Worm (Caenorhabditis elegans): ENCODE data around the gene exp-1.

The exp-1 gene

DNA sequence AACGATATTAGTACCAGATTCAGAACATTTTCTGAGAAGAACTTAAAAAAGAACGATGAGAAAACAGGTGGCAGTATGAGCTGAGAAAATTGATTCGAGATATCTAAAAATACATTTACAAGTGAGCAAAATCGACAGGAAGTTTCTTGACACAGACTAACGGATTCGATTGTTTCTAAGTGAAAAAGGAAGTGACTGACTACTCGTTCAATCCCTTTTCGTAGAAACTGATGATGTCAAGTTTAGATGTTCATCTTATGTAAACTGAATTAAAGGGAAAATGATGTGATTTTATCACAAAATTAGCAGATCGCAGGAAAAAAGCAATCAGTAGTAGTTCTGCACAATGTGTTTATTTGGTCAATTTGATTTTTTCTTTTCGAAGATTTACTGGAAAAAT lies 4.3 kb upstream of the exp-1 start:
- TF ChIP-seq pes-1 (GFP tag; IDR thresholded peaks at IDR 0.05) (no peak), aly-1 (tag; optimal IDR thresholded peaks at IDR 0.05) (no peak), scrt-1 (GFP tag; IDR thresholded peaks at IDR 0.05) (no peak), tbx-37 (GFP tag; conservative IDR thresholded peaks at IDR 0.05) (no peak), F13C5.2 (tag; optimal IDR thresholded peaks at IDR 0.05) (no peak), ama-1 (optimal IDR thresholded peaks at IDR 0.05) (no peak), tbx-11 (GFP tag; IDR thresholded peaks at IDR 0.05) (no peak), ceh-13 (GFP tag; optimal IDR thresholded peaks at IDR 0.05) (no peak), hmbx-1 (tag; optimal IDR thresholded peaks at IDR 0.05) (no peak)

ce11 chrII:6158111-6158510 lies 2.8 kb downstream of the exp-1 start:
- TF ChIP-seq B0310.2 (tag; optimal IDR thresholded peaks at IDR 0.05) (no peak), ama-1 (optimal IDR thresholded peaks at IDR 0.05) (no peak), sea-1 (GFP tag; conservative IDR thresholded peaks at IDR 0.05) (no peak), ets-7 (tag; optimal IDR thresholded peaks at IDR 0.05) (no peak), ceh-13 (GFP tag; optimal IDR thresholded peaks at IDR 0.05) (no peak), F13C5.2 (tag; optimal IDR thresholded peaks at IDR 0.05) (no peak), tbx-37 (GFP tag; conservative IDR thresholded peaks at IDR 0.05) (no peak), aly-1 (tag; optimal IDR thresholded peaks at IDR 0.05) (no peak), tbx-11 (GFP tag; IDR thresholded peaks at IDR 0.05) (no peak), ceh-36 (tag; optimal IDR thresholded peaks at IDR 0.05) (no peak), flt-1 (GFP tag; IDR thresholded peaks at IDR 0.05) (no peak), tra-4 (tag; optimal IDR thresholded peaks at IDR 0.05) (no peak)

- TF ChIP-seq pes-1 (GFP tag; IDR thresholded peaks at IDR 0.05): no peak
- no peak for TF ChIP-seq scrt-1 (GFP tag; IDR thresholded peaks at IDR 0.05)
- no peak for TF ChIP-seq F13C5.2 (tag; optimal IDR thresholded peaks at IDR 0.05)
- no peak for TF ChIP-seq sea-1 (GFP tag; conservative IDR thresholded peaks at IDR 0.05)
- TF ChIP-seq aly-1 (tag; optimal IDR thresholded peaks at IDR 0.05): no peak
- TF ChIP-seq B0310.2 (tag; optimal IDR thresholded peaks at IDR 0.05): no peak
- TF ChIP-seq ama-1 (optimal IDR thresholded peaks at IDR 0.05): no peak
- TF ChIP-seq hmbx-1 (tag; optimal IDR thresholded peaks at IDR 0.05): no peak
- no peak for TF ChIP-seq ets-7 (tag; optimal IDR thresholded peaks at IDR 0.05)
- TF ChIP-seq ceh-13 (GFP tag; optimal IDR thresholded peaks at IDR 0.05): no peak
- no peak for TF ChIP-seq hnd-1 (tag; optimal IDR thresholded peaks at IDR 0.05)
- TF ChIP-seq tra-4 (tag; optimal IDR thresholded peaks at IDR 0.05): no peak
- no peak for TF ChIP-seq ceh-36 (tag; optimal IDR thresholded peaks at IDR 0.05)
- TF ChIP-seq hmg-4 (GFP tag; optimal IDR thresholded peaks at IDR 0.05): no peak
- no peak for TF ChIP-seq tbx-11 (GFP tag; IDR thresholded peaks at IDR 0.05)
- TF ChIP-seq tbx-37 (GFP tag; conservative IDR thresholded peaks at IDR 0.05): no peak
- no peak for TF ChIP-seq flt-1 (GFP tag; IDR thresholded peaks at IDR 0.05)
These were observed 11.5 kb downstream of the exp-1 start for ce11 chrII:6149434-6149833.

ce11 chrII:6148369-6148768 lies 12.5 kb downstream of the exp-1 start:
- no peak for TF ChIP-seq tbx-11 (GFP tag; IDR thresholded peaks at IDR 0.05)
- no peak for TF ChIP-seq scrt-1 (GFP tag; IDR thresholded peaks at IDR 0.05)
- no peak for TF ChIP-seq B0310.2 (tag; optimal IDR thresholded peaks at IDR 0.05)
- TF ChIP-seq pes-1 (GFP tag; IDR thresholded peaks at IDR 0.05): no peak
- no peak for TF ChIP-seq flt-1 (GFP tag; IDR thresholded peaks at IDR 0.05)
- no peak for TF ChIP-seq ama-1 (optimal IDR thresholded peaks at IDR 0.05)
- no peak for TF ChIP-seq ceh-13 (GFP tag; optimal IDR thresholded peaks at IDR 0.05)
- TF ChIP-seq F13C5.2 (tag; optimal IDR thresholded peaks at IDR 0.05): no peak
- no peak for TF ChIP-seq hmbx-1 (tag; optimal IDR thresholded peaks at IDR 0.05)
- TF ChIP-seq tbx-37 (GFP tag; conservative IDR thresholded peaks at IDR 0.05): no peak
- TF ChIP-seq aly-1 (tag; optimal IDR thresholded peaks at IDR 0.05): no peak
- no peak for TF ChIP-seq hmg-4 (GFP tag; optimal IDR thresholded peaks at IDR 0.05)

ce11 chrII:6147131-6147530 lies 13.8 kb downstream of the exp-1 start:
- TF ChIP-seq pes-1 (GFP tag; IDR thresholded peaks at IDR 0.05): no peak
- no peak for TF ChIP-seq ets-7 (tag; optimal IDR thresholded peaks at IDR 0.05)
- TF ChIP-seq ceh-36 (tag; optimal IDR thresholded peaks at IDR 0.05): no peak
- no peak for TF ChIP-seq scrt-1 (GFP tag; IDR thresholded peaks at IDR 0.05)
- no peak for TF ChIP-seq tbx-11 (GFP tag; IDR thresholded peaks at IDR 0.05)
- TF ChIP-seq B0310.2 (tag; optimal IDR thresholded peaks at IDR 0.05): no peak
- TF ChIP-seq ceh-13 (GFP tag; optimal IDR thresholded peaks at IDR 0.05): no peak
- TF ChIP-seq flt-1 (GFP tag; IDR thresholded peaks at IDR 0.05): no peak
- no peak for TF ChIP-seq hmbx-1 (tag; optimal IDR thresholded peaks at IDR 0.05)
- no peak for TF ChIP-seq tbx-37 (GFP tag; conservative IDR thresholded peaks at IDR 0.05)
- no peak for TF ChIP-seq aly-1 (tag; optimal IDR thresholded peaks at IDR 0.05)
- TF ChIP-seq sea-1 (GFP tag; conservative IDR thresholded peaks at IDR 0.05): no peak
- TF ChIP-seq hmg-4 (GFP tag; optimal IDR thresholded peaks at IDR 0.05): no peak
- no peak for TF ChIP-seq tra-4 (tag; optimal IDR thresholded peaks at IDR 0.05)
- no peak for TF ChIP-seq F13C5.2 (tag; optimal IDR thresholded peaks at IDR 0.05)
- TF ChIP-seq hnd-1 (tag; optimal IDR thresholded peaks at IDR 0.05): no peak
- TF ChIP-seq ama-1 (optimal IDR thresholded peaks at IDR 0.05): no peak

DNA sequence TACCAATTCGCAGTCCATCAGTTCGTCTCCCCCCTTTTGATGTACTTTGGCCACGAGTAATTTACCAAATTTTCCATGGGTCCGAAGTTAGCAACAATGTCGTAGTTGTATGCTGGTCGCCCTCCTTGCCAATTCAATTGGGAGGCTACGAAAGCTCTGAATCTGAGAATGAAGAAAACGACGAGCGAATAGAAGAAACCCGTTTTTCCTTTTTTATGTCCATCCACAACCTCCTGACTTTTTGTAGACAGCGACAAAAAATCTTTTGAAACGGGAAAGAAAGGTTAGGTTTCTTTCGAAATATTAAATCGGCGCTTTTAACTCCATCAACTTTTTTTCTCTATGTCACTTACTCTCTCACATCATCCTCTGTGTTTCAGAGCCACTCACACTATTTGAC lies 18.4 kb downstream of the exp-1 start:
- no peak for TF ChIP-seq tbx-11 (GFP tag; IDR thresholded peaks at IDR 0.05)
- no peak for TF ChIP-seq pes-1 (GFP tag; IDR thresholded peaks at IDR 0.05)
- TF ChIP-seq ama-1 (optimal IDR thresholded peaks at IDR 0.05): no peak

DNA sequence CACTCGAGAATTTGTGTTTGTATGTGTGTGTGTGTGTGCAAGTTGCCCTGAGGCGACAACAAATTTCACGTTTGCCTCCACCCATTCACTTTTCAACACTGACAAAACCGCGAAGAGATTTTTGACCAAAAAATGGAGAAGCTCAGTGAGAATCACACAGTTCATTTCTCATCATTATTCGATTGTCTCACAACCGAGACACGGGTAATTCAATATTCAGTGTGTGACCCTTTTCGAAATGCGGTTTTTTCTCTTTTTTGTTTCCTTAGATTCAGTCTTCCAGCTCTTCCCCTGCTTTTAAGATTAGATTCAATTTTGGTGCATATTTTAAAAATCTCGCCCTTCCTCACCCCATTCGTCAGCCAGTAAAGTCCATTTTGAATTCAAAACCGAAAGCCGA lies 21.4 kb downstream of the exp-1 start:
- no peak for TF ChIP-seq tra-4 (tag; optimal IDR thresholded peaks at IDR 0.05)
- no peak for TF ChIP-seq sea-1 (GFP tag; conservative IDR thresholded peaks at IDR 0.05)
- TF ChIP-seq B0310.2 (tag; optimal IDR thresholded peaks at IDR 0.05): no peak
- no peak for TF ChIP-seq tbx-37 (GFP tag; conservative IDR thresholded peaks at IDR 0.05)
- no peak for TF ChIP-seq ceh-13 (GFP tag; optimal IDR thresholded peaks at IDR 0.05)
- no peak for TF ChIP-seq pes-1 (GFP tag; IDR thresholded peaks at IDR 0.05)
- TF ChIP-seq hnd-1 (tag; optimal IDR thresholded peaks at IDR 0.05): no peak
- no peak for TF ChIP-seq ets-7 (tag; optimal IDR thresholded peaks at IDR 0.05)
- no peak for TF ChIP-seq hmbx-1 (tag; optimal IDR thresholded peaks at IDR 0.05)
- no peak for TF ChIP-seq ama-1 (optimal IDR thresholded peaks at IDR 0.05)
- no peak for TF ChIP-seq hmg-4 (GFP tag; optimal IDR thresholded peaks at IDR 0.05)
- TF ChIP-seq ceh-36 (tag; optimal IDR thresholded peaks at IDR 0.05): no peak
- no peak for TF ChIP-seq tbx-11 (GFP tag; IDR thresholded peaks at IDR 0.05)
- TF ChIP-seq aly-1 (tag; optimal IDR thresholded peaks at IDR 0.05): no peak
- TF ChIP-seq F13C5.2 (tag; optimal IDR thresholded peaks at IDR 0.05): no peak
- no peak for TF ChIP-seq flt-1 (GFP tag; IDR thresholded peaks at IDR 0.05)
- no peak for TF ChIP-seq scrt-1 (GFP tag; IDR thresholded peaks at IDR 0.05)
